Fruit fly (Drosophila melanogaster): ENCODE measurements around the gene SP1029.

SP1029 gene

DNA sequence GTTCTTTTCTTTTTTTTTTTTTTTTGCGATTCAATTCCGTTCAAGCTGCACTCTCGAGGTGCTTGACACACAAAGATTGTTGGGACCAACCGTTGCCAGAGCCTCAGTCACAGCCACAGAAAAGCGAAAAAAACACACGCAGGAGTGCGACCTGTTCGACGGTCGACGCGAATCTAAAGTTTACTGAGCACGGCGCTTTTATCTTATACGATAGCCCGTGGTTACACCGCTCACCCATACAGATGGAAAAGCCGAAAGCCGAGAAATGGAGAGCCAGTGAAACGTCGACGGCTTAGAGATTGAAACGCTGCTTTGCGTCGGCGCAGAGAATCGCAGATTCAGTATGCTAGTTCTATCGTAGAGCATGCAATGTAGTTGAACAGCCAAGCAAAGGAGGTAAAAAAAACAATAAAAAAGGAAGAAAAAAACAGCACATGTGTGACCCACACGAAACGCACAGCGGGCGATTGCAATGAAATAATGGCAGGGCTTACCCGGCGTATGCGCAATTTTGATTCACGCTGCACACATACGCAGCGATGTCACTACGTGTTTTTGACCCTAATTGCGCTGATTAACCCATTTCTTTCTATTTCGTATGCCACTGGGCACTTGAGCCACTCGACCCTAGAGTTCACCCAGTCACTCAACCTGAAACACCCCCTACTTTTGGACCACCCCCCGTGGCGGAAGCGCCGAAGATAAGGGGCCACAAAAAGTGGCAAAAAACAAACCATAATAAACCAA lies at the start of gene SP1029:
Gene SP1029 (minus strand): TSS at position 180 of the 747 bp plus-strand sequence.
- no peak for TF ChIP-seq pad (GFP tag; optimal IDR thresholded peaks at IDR 0.05)
- no peak for TF ChIP-seq Mnt (GFP tag; optimal IDR thresholded peaks at IDR 0.05)
- TF ChIP-seq bab1 (GFP tag; optimal IDR thresholded peaks at IDR 0.05): no peak
- TF ChIP-seq Clk (GFP tag; optimal IDR thresholded peaks at IDR 0.05): no peak
- TF ChIP-seq Crg-1 (GFP tag; optimal IDR thresholded peaks at IDR 0.05): no peak
- no peak for TF ChIP-seq CG33017 (tag; optimal IDR thresholded peaks at IDR 0.05)
- no peak for TF ChIP-seq CG7045 (GFP tag; optimal IDR thresholded peaks at IDR 0.05)
- no peak for TF ChIP-seq CG7101 (tag; optimal IDR thresholded peaks at IDR 0.05)
- TF ChIP-seq toe (GFP tag; optimal IDR thresholded peaks at IDR 0.05): no peak
- TF ChIP-seq CG14711 (tag; optimal IDR thresholded peaks at IDR 0.05): no peak
- TF ChIP-seq Hr96 (GFP tag; optimal IDR thresholded peaks at IDR 0.05): no peak
- no peak for TF ChIP-seq CG12768 (GFP tag; optimal IDR thresholded peaks at IDR 0.05)
- no peak for TF ChIP-seq cic (GFP tag; optimal IDR thresholded peaks at IDR 0.05)
- TF ChIP-seq cnc (optimal IDR thresholded peaks at IDR 0.05): no peak
- TF ChIP-seq CG1620 (GFP tag; optimal IDR thresholded peaks at IDR 0.05): no peak

DNA sequence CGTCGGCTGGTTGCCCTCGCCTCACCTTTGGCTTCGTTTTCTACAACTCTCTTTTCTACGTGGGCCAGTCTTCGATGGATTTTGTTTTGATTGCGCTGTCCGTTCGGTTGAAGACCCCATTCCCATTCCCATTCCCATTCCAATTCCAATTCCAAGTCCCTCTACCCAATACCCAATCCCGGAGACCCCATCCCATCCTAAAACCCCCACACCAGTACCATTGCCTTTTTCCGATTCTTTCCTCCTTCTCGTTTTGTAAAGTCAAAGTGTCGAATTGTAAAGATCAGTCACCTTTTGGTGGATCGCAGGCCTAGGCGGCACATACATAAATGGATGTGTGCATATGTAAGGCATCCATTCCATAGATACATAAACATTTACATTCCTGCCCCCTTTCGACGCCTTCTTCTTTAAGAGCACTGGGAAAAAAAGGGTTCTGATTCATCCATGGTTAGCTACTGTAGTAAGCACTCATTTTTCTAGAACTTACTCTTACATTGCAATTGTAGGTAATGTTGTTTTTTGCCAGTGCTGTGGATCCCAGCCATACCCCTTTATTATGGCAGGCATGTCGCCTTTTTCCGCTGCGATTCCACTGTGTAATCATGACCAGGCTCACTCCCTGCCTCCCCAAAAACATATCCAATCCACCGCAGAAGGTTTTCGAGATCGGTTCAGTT lies 49.6 kb upstream of the SP1029 start:
- TF ChIP-seq Crg-1 (GFP tag; optimal IDR thresholded peaks at IDR 0.05) (no peak), CG7045 (GFP tag; optimal IDR thresholded peaks at IDR 0.05) (no peak), pad (GFP tag; optimal IDR thresholded peaks at IDR 0.05) (no peak), CG11617 (GFP tag; optimal IDR thresholded peaks at IDR 0.05) (no peak), ovo (GFP tag; optimal IDR thresholded peaks at IDR 0.05) (no peak), CG5204 (GFP tag; optimal IDR thresholded peaks at IDR 0.05) (no peak), CG33017 (tag; optimal IDR thresholded peaks at IDR 0.05) (no peak), CG1620 (GFP tag; optimal IDR thresholded peaks at IDR 0.05) (no peak), Clk (GFP tag; optimal IDR thresholded peaks at IDR 0.05) (no peak), Hr96 (GFP tag; optimal IDR thresholded peaks at IDR 0.05) (no peak), cnc (optimal IDR thresholded peaks at IDR 0.05) (no peak), CG7101 (tag; optimal IDR thresholded peaks at IDR 0.05) (no peak), bab1 (GFP tag; optimal IDR thresholded peaks at IDR 0.05) (no peak)

DNA sequence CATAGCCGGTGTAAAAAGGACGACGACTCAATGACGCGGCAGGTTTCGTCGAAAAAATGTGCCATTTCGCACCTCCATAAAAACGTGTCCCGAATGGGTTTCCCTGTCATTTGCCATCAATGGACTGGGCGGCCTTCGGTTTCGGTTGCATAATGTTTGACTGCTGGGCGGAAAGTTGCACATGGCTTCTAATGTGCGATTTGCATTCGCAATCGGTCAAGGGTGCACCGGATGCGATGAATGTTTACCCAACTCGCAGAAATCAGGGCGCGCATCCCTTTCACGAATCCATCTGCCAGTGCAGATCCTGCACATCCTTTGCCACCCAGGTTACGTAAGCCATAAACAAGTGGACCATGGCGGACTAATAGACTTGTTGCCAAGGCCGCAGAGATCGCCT lies 47.6 kb upstream of the SP1029 start:
- TF ChIP-seq tj (GFP tag; optimal IDR thresholded peaks at IDR 0.05) (no peak), Crg-1 (GFP tag; optimal IDR thresholded peaks at IDR 0.05) (no peak), toe (GFP tag; optimal IDR thresholded peaks at IDR 0.05) (no peak)

DNA sequence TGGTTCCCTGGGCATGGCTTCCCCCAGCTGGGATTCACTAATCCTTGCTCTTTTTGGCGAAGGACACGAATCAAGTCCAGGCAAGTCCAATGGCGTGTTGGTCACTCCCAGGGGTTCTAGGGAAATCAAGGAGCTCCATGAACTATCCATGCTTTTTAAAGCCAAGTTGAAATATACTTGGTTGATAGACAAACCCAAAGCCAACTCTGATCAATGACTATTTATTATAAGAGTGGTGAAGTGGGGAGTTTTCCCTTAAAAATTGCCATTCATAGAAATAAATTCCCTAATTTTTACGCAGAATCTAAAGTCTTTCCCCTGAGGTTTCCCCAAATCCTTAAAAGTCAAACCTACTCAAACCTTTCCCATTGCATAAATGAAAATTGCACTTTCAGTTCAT lies 46.8 kb upstream of the SP1029 start, which contains the start of gene CG14506:
Gene CG14506 (minus strand): TSS at position 101 of the 400 bp plus-strand sequence.
- TF ChIP-seq Crg-1 (GFP tag; optimal IDR thresholded peaks at IDR 0.05) (no peak), CG14711 (tag; optimal IDR thresholded peaks at IDR 0.05) (no peak), CG11617 (GFP tag; optimal IDR thresholded peaks at IDR 0.05) (no peak), CG5204 (GFP tag; optimal IDR thresholded peaks at IDR 0.05) (no peak), Mnt (GFP tag; optimal IDR thresholded peaks at IDR 0.05) (no peak), Clk (GFP tag; optimal IDR thresholded peaks at IDR 0.05) (no peak), tj (GFP tag; optimal IDR thresholded peaks at IDR 0.05) (no peak), CG33017 (tag; optimal IDR thresholded peaks at IDR 0.05) (no peak), CG7045 (GFP tag; optimal IDR thresholded peaks at IDR 0.05) (no peak), kay (GFP tag; ENCODE audit: borderline replicate concordance) (no peak), cic (GFP tag; optimal IDR thresholded peaks at IDR 0.05) (no peak), CG7101 (tag; optimal IDR thresholded peaks at IDR 0.05) (no peak)

DNA sequence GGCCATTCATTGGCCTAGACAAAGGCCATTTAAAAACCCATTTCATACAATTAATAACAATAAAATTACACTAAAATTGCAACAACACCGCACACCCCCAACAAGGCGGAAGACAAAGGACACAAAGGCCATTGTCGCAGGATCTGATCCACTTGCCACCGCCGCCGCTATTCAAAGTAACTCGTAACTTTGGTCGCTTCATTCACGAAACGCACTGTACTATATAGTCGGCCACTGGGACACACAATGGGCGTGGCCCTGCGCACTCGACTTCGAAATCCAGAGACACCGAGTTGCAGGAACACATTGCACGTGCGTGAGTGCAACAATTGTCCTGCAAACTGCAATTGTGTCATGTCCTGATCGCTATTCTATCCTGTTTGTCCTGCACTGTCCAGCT lies 43.2 kb upstream of the SP1029 start:
- TF ChIP-seq pad (GFP tag; optimal IDR thresholded peaks at IDR 0.05) (no peak), Clk (GFP tag; optimal IDR thresholded peaks at IDR 0.05) (no peak), CG5204 (GFP tag; optimal IDR thresholded peaks at IDR 0.05) (no peak)

DNA sequence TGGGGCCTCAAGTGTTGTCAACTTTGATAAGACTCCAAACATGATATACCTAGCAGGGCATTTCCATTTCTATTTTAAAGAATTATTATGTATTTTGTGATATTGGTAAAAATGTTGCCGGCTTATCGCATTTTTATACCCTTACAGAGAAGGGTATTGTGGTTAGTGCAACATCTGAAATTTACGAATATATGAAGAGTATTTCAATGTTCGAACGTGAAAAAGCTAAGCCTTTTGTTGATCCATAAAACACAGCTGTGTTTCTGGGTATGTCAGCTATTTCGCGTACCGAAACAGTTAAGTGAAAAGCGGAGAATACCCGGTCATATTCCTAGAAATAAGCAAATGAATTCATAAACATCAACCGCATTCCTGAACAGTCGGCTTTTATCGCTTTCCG lies 41.7 kb upstream of the SP1029 start:
- TF ChIP-seq CG12768 (GFP tag; optimal IDR thresholded peaks at IDR 0.05) (no peak), CG33017 (tag; optimal IDR thresholded peaks at IDR 0.05) (no peak), kay (GFP tag; ENCODE audit: borderline replicate concordance) (peak; percentile 33)
